Worm (Caenorhabditis elegans): ENCODE measurements around the gene Y32F6B.9.

DNA sequence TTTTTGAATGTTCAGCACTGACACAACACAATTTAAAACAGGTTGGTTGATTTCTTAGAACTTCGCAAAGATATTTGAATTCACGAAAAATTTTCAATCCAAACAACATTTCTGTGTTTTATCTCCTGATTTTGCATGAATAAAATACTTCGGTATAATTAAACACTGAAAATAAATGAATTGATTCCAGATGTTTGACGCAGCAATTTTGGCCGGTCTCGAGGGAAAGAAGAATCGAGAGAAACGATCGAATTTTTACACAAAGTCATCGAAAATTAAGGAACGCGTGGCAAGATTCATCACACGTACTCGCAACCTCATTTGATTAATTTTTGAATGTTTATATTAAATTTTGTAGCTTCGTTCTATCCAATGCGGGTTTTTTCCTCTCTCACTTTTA is 14.3 kb upstream of the Y32F6B.9 start:
- TF ChIP-seq him-1 (tag; optimal IDR thresholded peaks at IDR 0.05) = no peak
- TF ChIP-seq dao-5 (tag; optimal IDR thresholded peaks at IDR 0.05) = no peak

Data from whole organism, L4/young adult.